Worm (Caenorhabditis elegans): ENCODE measurements around the gene cutc-1.

ce11 chrIII:8354644-8355461, 48.6 kb downstream of the cutc-1 start, which contains the start of gene unc-116:
- TF ChIP-seq snpc-4 (tag; optimal IDR thresholded peaks at IDR 0.05) (no peak), nhr-28 (tag; optimal IDR thresholded peaks at IDR 0.05) (no peak), elt-3 (tag; optimal IDR thresholded peaks at IDR 0.05) (peak; percentile 13), lsy-2 (tag; optimal IDR thresholded peaks at IDR 0.05) (no peak), cnd-1 (tag; optimal IDR thresholded peaks at IDR 0.05) (no peak), unc-39 (tag; optimal IDR thresholded peaks at IDR 0.05) (no peak), blmp-1 (tag; optimal IDR thresholded peaks at IDR 0.05) (no peak), nhr-2 (tag; optimal IDR thresholded peaks at IDR 0.05) (no peak), elt-1 (tag; optimal IDR thresholded peaks at IDR 0.05; ENCODE audit: borderline replicate concordance, insufficient read depth) (no peak), hlh-1 (tag; optimal IDR thresholded peaks at IDR 0.05) (no peak), unc-62 (GFP tag; optimal IDR thresholded peaks at IDR 0.05) (no peak), nhr-76 (tag; optimal IDR thresholded peaks at IDR 0.05) (no peak), nhr-237 (tag; optimal IDR thresholded peaks at IDR 0.05) (peak; percentile 69)

All from whole organism, mixed stage, embryonic.